Fruit fly (Drosophila melanogaster) whole organism: Measurements from ENCODE around the gene CG8004.

ENCODE experiments used
- CG8478 ChIP-seq: fragments of >200 bp; optimal IDR thresholded peaks from 2 replicates; lab custom pipeline; 2018; ENCODE audit warnings: inconsistent platforms
- Dll ChIP-seq: fragments of >200 bp; optimal IDR thresholded peaks from 2 replicates; lab custom pipeline; 2017
- EcR ChIP-seq, 2 experiments: fragments of >200 bp; optimal IDR thresholded peaks; 2 replicates each; lab custom pipeline; 2017; ENCODE audit warnings: missing biosample characterization in 2 of 2, missing genetic modification characterization in 2 of 2, missing genetic modification reagents in 2 of 2
- pan ChIP-seq: fragments of >200 bp; optimal IDR thresholded peaks from 2 replicates; lab custom pipeline; 2017
- psq ChIP-seq: fragments of >200 bp; optimal IDR thresholded peaks from 2 replicates; lab custom pipeline; 2017
- usp ChIP-seq: fragments of >200 bp; optimal IDR thresholded peaks from 2 replicates; lab custom pipeline; 2017; ENCODE audit warnings: missing biosample characterization, missing genetic modification characterization, mixed read lengths

Gene CG8004

DNA sequence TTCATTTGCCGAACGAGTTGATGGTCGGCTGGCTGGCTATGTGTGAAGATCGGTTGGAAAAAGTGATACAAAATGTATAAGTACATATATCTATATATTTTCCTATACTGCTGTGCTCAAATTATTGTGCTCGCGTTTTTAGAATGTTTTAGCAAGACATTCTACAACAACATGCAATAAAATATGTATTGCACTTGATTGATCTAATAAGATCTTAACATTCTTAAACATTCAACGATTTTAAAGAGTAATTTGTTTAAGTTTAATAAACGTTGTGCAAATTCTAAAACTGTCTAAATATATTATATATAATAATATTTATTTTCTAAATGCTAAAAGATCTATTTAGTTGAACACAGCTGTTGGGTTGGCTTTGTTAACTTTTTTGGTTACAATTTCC lies 12.0 kb upstream of the CG8004 start:
- no peak for TF ChIP-seq Dll
- no peak for TF ChIP-seq psq (lab: Kevin White, UChicago)
- TF ChIP-seq EcR (GFP tag; optimal IDR thresholded peaks at IDR 0.05; lab: Kevin White, UChicago) = no peak
- TF ChIP-seq usp = no peak
- no peak for TF ChIP-seq CG8478 (lab: Kevin White, UChicago)
- no peak for TF ChIP-seq pan (lab: Kevin White, UChicago)

DNA sequence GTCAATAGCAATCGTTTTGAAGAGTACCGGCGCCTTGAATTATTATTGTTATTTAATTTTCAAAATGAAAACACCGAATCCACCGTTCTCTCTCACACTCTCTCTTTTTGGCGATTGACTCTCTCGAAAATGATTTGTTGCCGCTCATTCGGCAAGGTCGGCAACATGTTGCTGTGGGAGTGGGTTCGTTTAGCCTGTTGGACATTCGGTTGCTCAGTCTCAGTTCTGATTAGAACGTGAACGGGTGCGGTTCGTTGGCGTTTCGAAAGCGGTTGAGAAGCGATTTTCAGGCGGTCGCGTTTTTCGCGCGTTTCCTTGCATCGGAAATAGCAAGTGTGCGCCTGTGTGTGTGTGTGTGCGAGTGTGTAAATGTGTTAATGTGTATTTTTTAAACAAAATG lies 10.7 kb upstream of the CG8004 start, which contains the start of gene Ac76E:
Ac76E (plus strand) TSS at position 264 of the 400 bp plus-strand sequence.
- TF ChIP-seq CG8478 (lab: Kevin White, UChicago) = no peak
- TF ChIP-seq EcR (GFP tag; optimal IDR thresholded peaks at IDR 0.05; lab: Kevin White, UChicago) = no peak
- TF ChIP-seq pan (lab: Kevin White, UChicago) = no peak
- TF ChIP-seq Dll = no peak

DNA sequence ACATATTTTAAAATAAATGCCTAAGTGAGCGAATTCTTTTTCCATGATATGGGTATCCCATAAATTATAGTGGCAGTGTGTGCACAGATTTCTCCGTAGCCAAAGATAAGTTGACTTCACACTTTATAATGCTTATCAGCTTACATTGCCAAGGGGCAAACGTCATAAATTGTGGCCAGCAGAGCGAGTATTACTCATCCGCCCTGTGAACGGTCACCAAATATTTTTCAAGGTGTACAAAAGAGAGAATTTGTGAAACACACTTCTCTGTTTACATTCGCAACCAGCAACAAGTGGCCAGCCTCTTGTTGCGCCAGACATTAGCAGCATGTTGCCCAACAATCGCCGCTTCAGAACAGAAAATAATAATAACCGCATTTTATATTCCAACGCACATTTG lies 4.6 kb upstream of the CG8004 start:
- TF ChIP-seq pan (lab: Kevin White, UChicago) (no peak), Dll (no peak), usp (no peak), EcR (GFP tag; optimal IDR thresholded peaks at IDR 0.05; lab: Kevin White, UChicago) (no peak), psq (lab: Kevin White, UChicago) (no peak), CG8478 (lab: Kevin White, UChicago) (no peak)

DNA sequence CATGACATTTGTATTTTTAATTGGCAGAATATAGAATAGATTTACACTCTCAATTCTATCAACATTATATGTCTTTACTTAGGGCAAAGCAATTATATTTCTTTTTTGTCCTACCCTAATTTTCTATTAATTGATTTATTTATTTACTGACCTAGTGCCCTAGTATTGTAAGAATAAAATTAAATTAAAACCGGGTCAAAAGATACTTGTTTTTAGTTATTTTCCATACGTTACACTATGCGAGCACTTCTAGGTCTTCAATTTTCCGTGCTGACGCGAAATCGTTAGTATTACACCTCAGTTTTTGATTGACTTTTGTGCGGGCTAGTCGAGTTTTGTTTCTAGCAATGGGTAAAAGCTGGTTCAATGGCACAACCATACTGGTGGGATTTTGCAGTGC lies 3.1 kb upstream of the CG8004 start, which contains the start of gene CG46462:
CG46462 (plus strand) TSS at position 301 of the 400 bp plus-strand sequence.
- TF ChIP-seq usp (no peak), EcR (GFP tag; optimal IDR thresholded peaks at IDR 0.05; lab: Kevin White, UChicago) (no peak), CG8478 (lab: Kevin White, UChicago) (no peak), psq (lab: Kevin White, UChicago) (no peak), pan (lab: Kevin White, UChicago) (no peak), Dll (no peak)

DNA sequence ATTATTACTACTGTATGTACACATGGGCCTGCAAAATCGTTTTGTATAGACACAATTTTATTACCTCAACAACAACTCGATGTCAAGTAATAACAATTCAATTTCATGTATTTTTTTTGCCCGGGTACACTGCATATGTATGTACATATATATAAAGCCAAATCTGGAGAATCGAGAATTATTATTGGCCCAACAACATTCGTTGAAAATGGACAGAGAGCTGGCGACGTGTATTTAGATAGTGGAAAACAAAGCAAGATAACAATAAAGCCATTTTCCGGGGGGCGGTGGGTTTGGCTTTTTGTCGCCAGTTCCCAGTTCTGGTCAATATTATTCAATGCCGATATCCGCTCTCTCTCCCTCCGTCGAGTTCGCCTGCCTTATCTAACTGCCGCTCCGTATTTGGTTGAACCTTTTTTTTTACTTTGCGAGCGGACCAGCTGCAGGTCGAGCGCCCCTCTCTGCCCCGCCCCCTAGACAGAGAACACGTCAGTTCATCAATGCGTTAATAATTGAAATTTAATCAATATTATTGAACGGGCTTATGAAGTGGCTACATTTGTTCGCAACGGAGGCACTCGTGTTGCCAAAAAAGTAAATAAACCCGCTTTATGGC lies 1.5 kb upstream of the CG8004 start:
- no peak for TF ChIP-seq EcR (GFP tag; optimal IDR thresholded peaks at IDR 0.05; lab: Kevin White, UChicago)
- peak; percentile 31 for TF ChIP-seq pan (lab: Kevin White, UChicago)

DNA sequence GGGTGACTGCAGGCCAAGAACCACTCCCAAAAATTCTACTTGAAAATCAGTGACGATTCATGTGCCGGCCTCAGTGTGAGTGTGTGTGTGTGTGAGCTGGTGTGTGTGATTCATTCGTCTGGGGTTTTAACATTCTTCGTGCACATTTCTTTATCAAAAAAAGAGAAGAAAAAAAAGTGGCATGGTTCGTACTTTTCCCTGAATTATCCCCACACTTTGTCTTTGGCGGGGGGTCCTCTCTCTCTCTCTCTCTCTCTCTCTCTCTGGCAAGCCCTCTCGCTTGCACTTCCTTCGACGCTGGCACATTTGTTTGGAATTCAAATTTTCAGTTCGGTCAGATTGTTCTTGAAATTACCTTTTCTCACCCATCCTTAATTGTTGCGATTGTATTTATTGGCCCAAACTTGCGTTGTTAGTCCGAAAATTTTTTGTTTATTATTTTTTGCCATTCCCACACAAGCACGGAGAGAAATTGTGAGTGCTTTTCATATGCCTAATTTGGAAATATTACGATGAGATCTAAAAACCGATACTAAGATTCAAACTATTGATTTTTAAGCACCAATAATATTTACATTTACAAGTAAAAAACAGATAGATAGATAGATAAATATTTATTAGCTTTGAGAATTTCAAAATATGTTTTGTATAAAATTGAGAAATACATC lies 877 bp upstream of the CG8004 start:
- TF ChIP-seq EcR (GFP tag; optimal IDR thresholded peaks at IDR 0.05; lab: Kevin White, UChicago) (no peak), psq (lab: Kevin White, UChicago) (no peak), pan (lab: Kevin White, UChicago) (no peak), CG8478 (lab: Kevin White, UChicago) (no peak), usp (no peak), Dll (no peak)

DNA sequence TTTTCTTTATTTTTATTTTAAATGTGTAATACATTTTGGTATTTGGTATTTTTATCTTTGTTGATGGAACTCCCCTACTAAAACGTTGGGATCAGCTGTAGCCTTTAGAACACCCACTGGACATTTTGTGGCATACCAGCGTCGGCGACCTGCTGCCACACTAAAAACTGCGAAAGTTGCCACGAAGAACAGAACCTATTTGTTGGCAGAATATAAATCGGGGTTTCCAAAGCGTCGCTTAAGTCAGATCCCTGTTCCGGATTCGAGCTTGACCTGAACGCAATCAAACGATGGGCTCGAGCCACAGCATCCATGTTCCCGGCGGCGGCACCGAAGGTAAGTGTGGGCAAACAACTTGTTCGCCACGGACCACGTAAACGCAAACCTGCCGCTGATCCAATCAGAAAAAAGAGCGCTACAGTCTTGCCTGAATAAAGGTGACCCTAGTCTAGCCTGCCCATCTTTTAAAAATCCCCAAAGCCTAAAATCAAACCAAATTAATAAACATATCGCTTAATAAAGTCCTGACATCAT lies 3.5 kb downstream of the CG8004 start, which contains the start of gene Grasp65:
Grasp65 (plus strand) TSS at position 173 of the 534 bp plus-strand sequence.
- TF ChIP-seq EcR (GFP tag; optimal IDR thresholded peaks at IDR 0.05; lab: Kevin White, UChicago) (no peak), psq (lab: Kevin White, UChicago) (no peak), Dll (no peak), CG8478 (lab: Kevin White, UChicago) (no peak)

DNA sequence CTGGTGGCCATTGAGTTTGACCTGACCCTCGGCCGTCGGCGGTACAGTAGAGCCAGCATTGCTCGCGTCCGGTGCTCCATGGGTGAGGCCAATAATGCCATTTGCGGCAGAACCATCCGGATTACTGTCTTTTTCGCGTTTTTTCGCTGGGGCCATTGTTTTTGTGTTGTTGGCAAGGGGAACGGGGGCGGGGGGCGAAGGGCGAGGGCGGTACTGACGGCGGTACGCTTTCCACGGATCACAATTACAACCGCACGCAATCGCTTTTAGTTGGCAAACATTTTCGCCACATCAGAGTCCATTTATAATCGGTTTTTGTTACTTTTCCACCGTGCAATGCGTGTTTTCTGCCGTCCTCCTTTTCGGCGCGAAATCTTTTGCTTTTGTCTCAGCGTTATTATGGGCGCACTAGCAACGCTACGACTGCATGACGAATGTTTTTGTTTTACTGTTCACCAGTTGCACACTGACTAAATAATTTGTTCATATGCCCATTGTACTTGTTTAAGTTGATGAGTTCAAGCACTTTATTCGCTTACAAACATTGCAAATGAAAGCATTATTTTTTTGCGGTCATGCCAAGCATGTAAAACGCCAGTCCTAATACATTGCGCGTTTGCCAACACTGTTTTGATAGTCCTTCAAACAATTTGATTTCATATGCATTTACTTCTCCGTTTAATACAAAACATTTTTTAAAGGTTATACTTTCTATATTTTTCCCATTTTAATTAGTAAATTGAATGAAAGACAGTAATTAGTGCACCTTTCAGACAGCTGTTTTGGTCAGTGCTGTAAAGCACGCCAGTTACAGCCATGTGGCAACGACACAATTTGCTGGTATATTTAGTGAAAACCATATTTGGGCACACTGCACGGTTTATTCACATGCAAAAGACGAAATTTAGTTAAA lies 5.2 kb downstream of the CG8004 start, which contains the start of gene Pfdn6:
Pfdn6 (plus strand) TSS at position 839 of the 913 bp plus-strand sequence.
- TF ChIP-seq usp (no peak), EcR (GFP tag; optimal IDR thresholded peaks at IDR 0.05; lab: Kevin White, UChicago) (no peak)

DNA sequence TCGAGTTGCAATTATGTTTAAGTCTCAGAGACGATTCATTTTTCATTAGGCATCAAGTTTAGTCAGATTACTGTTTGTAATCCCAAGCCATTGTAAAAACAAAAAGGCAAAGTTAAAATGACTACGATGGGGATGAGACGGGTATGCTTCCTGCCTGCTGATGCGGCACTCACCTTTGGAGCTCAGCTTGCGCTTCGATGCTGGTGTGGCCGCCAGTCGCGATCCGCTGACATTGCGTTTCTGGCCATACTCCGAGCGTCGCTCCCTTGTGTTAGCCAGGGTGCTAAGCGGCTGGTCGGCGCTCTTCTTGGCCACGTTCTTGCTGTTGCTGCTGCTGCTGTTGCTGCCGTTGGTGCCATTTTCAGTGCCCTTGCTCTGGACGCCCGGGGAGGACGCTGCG lies 8.3 kb downstream of the CG8004 start:
- TF ChIP-seq usp (no peak), psq (lab: Kevin White, UChicago) (no peak), CG8478 (lab: Kevin White, UChicago) (no peak), EcR (GFP tag; optimal IDR thresholded peaks at IDR 0.05; lab: Kevin White, UChicago) (no peak), pan (lab: Kevin White, UChicago) (no peak), Dll (no peak)

DNA sequence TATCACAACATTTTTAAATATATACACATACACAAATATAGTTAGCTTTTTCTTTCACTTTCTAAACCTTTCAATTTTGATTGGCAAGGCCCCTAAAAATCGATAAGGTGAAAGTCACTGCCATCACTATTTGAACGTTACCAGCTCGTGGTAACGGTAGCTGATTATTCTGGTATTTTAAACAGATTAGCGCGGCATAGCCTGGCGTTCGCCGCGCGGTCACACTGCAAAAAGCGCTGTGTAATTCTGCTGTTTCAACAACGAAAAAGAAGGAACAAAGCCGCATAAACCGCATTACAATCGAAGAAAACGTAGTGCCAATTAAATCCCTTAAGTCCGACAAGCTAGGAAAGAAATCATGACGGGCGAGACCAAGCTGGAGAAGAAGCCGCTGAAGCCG lies 13.5 kb downstream of the CG8004 start, which contains the start of gene Rpn1:
Rpn1 (plus strand) TSS at position 219 of the 400 bp plus-strand sequence.
- TF ChIP-seq pan (lab: Kevin White, UChicago) (no peak), usp (no peak), EcR (GFP tag; optimal IDR thresholded peaks at IDR 0.05; lab: Kevin White, UChicago) (no peak), psq (lab: Kevin White, UChicago) (no peak), Dll (no peak), CG8478 (lab: Kevin White, UChicago) (no peak)

DNA sequence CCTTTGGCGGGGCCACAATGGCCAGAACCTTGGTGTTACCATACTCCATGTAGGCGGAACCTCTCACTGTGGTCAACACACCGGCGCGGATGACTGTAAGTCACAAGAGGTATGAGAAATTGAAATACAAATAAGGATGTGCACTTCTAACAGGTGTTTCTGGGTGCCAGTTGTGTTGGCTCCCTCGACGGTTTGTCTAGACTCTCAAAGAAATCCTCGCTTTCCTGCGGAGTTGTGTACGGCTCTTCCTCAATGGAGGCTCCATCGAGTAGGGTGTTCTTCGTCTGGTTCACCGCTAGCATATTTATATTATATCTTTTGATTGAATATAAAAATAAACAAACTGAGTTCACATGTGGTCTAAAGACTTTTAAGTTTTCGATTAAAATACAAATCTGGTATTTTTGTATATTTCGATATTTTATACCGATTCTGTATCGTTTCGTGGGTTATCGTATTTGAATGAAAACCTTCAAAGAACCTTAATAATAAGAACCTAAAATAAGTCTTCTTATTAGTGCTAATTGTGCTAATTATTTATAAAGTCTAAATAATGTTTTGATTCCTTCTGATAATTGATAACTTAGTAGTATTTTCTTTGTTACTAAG lies 14.9 kb downstream of the CG8004 start, which contains the start of gene Mtr3:
Mtr3 (minus strand) TSS at position 388 of the 609 bp plus-strand sequence.
- no peak for TF ChIP-seq Dll
- no peak for TF ChIP-seq pan (lab: Kevin White, UChicago)
- no peak for TF ChIP-seq psq (lab: Kevin White, UChicago)
- no peak for TF ChIP-seq CG8478 (lab: Kevin White, UChicago)
- TF ChIP-seq usp = no peak
- no peak for TF ChIP-seq EcR (GFP tag; optimal IDR thresholded peaks at IDR 0.05; lab: Kevin White, UChicago)
